Worm (Caenorhabditis elegans): ENCODE data around the gene ttr-18.

DNA sequence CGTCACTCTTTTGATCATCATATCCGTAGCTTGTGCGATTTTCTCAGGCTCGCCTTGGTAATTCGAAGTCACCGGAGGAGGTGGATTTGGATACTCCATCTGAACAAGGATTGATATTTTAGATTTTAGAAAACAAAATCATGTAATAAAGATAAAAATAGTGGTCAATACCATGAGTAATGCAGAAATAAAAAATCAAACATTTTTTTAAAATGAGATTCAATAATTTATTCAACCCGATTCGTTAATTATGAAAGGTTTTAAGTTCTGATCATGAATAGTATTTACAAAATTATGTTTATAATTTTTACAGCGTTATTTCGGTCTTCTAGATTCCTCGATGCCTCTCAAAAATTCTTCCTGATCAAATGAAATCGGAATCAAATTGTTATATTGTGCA, 47.2 kb upstream of the ttr-18 start, which contains the start of gene mdt-8:
- TF ChIP-seq ama-1 (optimal IDR thresholded peaks at IDR 0.05) (no peak), mec-3 (tag; optimal IDR thresholded peaks at IDR 0.05; ENCODE audit: borderline replicate concordance) (no peak), nhr-11 (tag; optimal IDR thresholded peaks at IDR 0.05) (no peak)
